Fruit fly (Drosophila melanogaster): Measurements from ENCODE around the gene AOX1.

AOX1 gene

DNA sequence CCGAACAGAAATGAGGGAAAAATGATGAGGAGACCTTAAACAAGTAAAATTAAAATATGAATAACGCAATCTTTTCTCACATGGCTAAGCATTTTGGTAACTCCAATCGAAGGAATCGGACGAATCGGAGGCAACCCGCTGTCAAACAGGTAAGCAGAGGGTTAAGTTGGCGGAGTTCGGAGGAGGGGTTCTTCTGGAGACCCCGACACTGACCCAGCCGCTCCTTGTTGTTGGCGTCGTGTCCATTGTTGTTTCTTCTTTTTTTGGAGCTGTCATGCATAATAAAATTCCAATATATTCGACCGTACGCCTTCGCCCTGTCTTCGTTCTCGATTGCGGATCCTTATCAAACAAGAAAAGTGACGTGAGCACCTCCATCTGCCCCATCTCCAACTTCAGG is 16.5 kb upstream of the AOX1 start:
- TF ChIP-seq EcR (GFP tag; optimal IDR thresholded peaks at IDR 0.05), result peak; percentile 10
- no peak for TF ChIP-seq Ets98B (GFP tag; IDR thresholded peaks at IDR 0.05)

DNA sequence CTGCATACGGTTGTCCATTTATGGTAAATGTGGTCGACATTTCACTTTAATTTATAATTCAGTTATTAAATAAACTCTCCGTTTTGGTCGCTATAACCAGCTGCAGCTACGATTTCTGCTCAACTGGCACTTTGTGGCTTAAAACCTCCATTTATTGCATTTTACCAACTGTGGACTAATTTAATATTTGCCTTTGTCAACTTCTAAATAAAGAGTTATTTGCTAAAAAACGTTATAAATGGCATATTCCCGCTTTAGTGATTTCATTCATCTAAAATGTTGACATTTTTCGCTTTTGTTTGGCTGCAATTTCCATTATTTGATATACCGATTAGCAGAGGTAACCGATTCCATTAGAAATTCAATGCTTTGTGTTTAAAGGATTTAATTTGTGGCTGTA is 15.6 kb upstream of the AOX1 start, which contains the start of gene AOX4:
Gene AOX4, minus strand, starts transcription at position 101 of the 400 bp plus-strand sequence.
- no peak for TF ChIP-seq CG9948 (tag; optimal IDR thresholded peaks at IDR 0.05)
- TF ChIP-seq CG14655 (GFP tag; optimal IDR thresholded peaks at IDR 0.05), result no peak

DNA sequence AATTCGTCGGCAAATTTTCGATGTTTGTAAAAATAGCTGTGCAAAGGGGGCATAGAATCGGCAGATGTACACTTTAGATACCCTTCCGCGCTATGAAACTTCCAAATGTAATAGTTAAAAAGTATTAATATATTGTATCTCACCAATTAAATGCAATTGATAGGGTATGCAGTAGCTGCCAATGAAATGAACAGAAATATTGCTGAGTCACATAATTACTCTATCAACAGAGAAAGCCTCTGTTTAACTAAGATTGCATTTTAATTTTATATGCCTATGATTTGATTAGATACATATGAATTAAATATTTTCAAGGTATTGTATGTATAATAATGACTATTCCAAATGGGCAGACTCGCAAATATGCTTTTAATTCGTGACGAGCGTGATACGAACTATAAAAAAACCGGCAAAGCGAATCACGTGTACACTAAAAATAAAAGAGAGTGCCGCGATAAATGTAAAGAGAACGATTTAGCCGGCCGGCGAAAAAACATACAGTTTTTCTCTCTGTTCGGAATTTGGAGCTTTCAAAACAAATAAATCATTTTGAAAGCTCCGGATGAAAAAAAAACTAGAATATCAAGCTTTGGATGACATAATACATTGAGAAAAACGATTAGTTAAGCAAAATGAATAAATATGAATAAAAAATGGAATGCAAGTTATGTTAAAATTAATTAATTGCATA is 10.9 kb upstream of the AOX1 start, which contains the start of gene AOX3:
Gene AOX3, minus strand, starts transcription at position 362 of the 691 bp plus-strand sequence.
- no peak for TF ChIP-seq CG9948 (tag; optimal IDR thresholded peaks at IDR 0.05)
- peak; percentile 56; the same call in 2 of the 3 replicates for TF ChIP-seq CG4496 (GFP tag; IDR thresholded peaks at IDR 0.05)
- peak; percentile 50; the same call in 1 of the 2 replicates for TF ChIP-seq CG10348 (GFP tag; IDR thresholded peaks at IDR 0.05)
- TF ChIP-seq rn (GFP tag; IDR thresholded peaks at IDR 0.05), result no peak
- TF ChIP-seq CG34367 (tag; optimal IDR thresholded peaks at IDR 0.05), result no peak
- TF ChIP-seq Pif1A (GFP tag; optimal IDR thresholded peaks at IDR 0.05), result peak; percentile 16
- TF ChIP-seq CG17806 (tag; optimal IDR thresholded peaks at IDR 0.05), result no peak
- TF ChIP-seq CG13204 (GFP tag; optimal IDR thresholded peaks at IDR 0.05), result no peak
- TF ChIP-seq CG8301 (tag; optimal IDR thresholded peaks at IDR 0.05), result peak; percentile 53
- TF ChIP-seq Pif1B (GFP tag; optimal IDR thresholded peaks at IDR 0.05), result peak; percentile 12
- TF ChIP-seq D1 (tag; optimal IDR thresholded peaks at IDR 0.05), result no peak
- TF ChIP-seq EcR (GFP tag; optimal IDR thresholded peaks at IDR 0.05), result no peak
- peak; percentile 55 for TF ChIP-seq fd96Ca (GFP tag; IDR thresholded peaks at IDR 0.05)
- TF ChIP-seq CG12605 (GFP tag; IDR thresholded peaks at IDR 0.05), result peak; percentile 62
- no peak for TF ChIP-seq CG8159 (tag; optimal IDR thresholded peaks at IDR 0.05)
- TF ChIP-seq CG15710 (tag; optimal IDR thresholded peaks at IDR 0.05), result no peak
- TF ChIP-seq Ets98B (GFP tag; IDR thresholded peaks at IDR 0.05), result peak; percentile 56
- TF ChIP-seq gl (tag; optimal IDR thresholded peaks at IDR 0.05), result no peak
- peak; percentile 69 for TF ChIP-seq CG32121 (GFP tag; IDR thresholded peaks at IDR 0.05)
- TF ChIP-seq Snoo (tag; optimal IDR thresholded peaks at IDR 0.05), result no peak
- TF ChIP-seq CG14655 (GFP tag; optimal IDR thresholded peaks at IDR 0.05), result peak; percentile 59

DNA sequence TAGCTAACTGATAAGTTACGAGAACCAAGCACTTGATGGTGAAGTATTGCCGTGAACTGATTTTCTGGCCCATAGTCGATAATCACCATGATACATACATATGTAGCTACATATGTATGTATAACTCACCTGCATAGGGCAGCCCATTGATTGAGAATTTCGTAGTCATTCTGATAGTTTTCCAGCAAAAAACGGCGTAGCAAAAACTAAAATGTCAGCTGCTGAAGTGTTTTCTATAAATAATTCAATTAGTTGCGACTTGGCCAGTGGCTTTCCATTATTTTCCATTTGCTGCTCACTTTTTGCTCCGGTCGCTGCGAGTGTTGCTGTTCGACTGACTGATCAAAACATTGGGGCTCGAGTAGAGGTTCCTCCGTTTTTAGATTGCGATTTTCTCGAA is 10.1 kb upstream of the AOX1 start:
- no peak for TF ChIP-seq Pif1A (GFP tag; optimal IDR thresholded peaks at IDR 0.05)
- no peak for TF ChIP-seq CG9948 (tag; optimal IDR thresholded peaks at IDR 0.05)
- no peak for TF ChIP-seq CG4496 (GFP tag; IDR thresholded peaks at IDR 0.05)
- TF ChIP-seq fd96Ca (GFP tag; IDR thresholded peaks at IDR 0.05), result no peak
- no peak for TF ChIP-seq CG34367 (tag; optimal IDR thresholded peaks at IDR 0.05)
- no peak for TF ChIP-seq CG10348 (GFP tag; IDR thresholded peaks at IDR 0.05)
- no peak for TF ChIP-seq CG14655 (GFP tag; optimal IDR thresholded peaks at IDR 0.05)
- TF ChIP-seq rn (GFP tag; IDR thresholded peaks at IDR 0.05), result no peak
- no peak for TF ChIP-seq CG8301 (tag; optimal IDR thresholded peaks at IDR 0.05)
- no peak for TF ChIP-seq CG8159 (tag; optimal IDR thresholded peaks at IDR 0.05)
- TF ChIP-seq CG17806 (tag; optimal IDR thresholded peaks at IDR 0.05), result no peak
- TF ChIP-seq D1 (tag; optimal IDR thresholded peaks at IDR 0.05), result no peak
- no peak for TF ChIP-seq CG32121 (GFP tag; IDR thresholded peaks at IDR 0.05)
- no peak for TF ChIP-seq gl (tag; optimal IDR thresholded peaks at IDR 0.05)
- no peak for TF ChIP-seq Ets98B (GFP tag; IDR thresholded peaks at IDR 0.05)
- no peak for TF ChIP-seq CG15710 (tag; optimal IDR thresholded peaks at IDR 0.05)

DNA sequence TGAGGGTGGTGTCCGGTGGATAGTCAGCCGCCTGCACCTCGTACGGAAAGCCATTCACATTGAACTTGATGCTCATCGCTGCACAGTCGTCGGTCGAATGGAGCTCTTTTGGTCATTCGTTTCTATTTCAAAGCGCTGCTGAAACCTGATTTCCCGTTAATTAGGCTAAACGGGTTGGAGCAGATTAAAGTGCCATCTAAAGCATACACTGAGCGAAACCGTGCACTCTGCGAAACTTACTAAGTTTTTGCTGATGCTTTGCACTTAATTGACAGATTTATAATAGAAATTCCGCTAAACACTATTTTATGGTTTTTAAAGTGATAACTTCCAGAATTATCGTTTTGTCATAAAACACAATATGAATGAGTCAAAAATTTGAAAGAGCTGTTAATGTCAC is 5.2 kb upstream of the AOX1 start, which contains the start of gene AOX2:
Gene AOX2, minus strand, starts transcription at position 101 of the 400 bp plus-strand sequence.
- TF ChIP-seq CG10348 (GFP tag; IDR thresholded peaks at IDR 0.05) (no peak), Snoo (tag; optimal IDR thresholded peaks at IDR 0.05) (no peak), EcR (GFP tag; optimal IDR thresholded peaks at IDR 0.05) (no peak), fd96Ca (GFP tag; IDR thresholded peaks at IDR 0.05) (no peak), gl (tag; optimal IDR thresholded peaks at IDR 0.05) (no peak), rn (GFP tag; IDR thresholded peaks at IDR 0.05) (no peak), CG32121 (GFP tag; IDR thresholded peaks at IDR 0.05) (no peak), CG15710 (tag; optimal IDR thresholded peaks at IDR 0.05) (no peak), CG4496 (GFP tag; IDR thresholded peaks at IDR 0.05) (no peak), CG13204 (GFP tag; optimal IDR thresholded peaks at IDR 0.05) (no peak), D1 (tag; optimal IDR thresholded peaks at IDR 0.05) (no peak), CG8159 (tag; optimal IDR thresholded peaks at IDR 0.05) (no peak), CG8301 (tag; optimal IDR thresholded peaks at IDR 0.05) (no peak)

DNA sequence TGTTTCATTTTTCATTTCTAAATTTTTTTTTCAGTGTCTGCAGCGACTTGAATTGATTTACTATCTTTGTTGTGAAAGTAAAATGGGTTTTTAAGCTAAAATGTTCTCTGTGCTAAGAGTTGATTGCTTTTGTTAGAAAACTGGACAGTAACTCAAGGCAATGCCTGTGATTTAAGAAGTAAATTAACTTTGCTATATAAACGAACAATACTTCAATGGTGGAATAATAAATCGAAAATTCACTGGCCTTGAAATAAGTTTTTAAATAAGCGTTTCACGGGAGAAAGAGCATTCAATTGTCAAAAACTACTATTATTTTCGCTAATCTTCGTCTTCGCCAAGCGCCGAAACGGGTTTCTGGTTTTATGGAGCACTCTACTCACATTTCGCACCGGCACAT is 3.8 kb upstream of the AOX1 start:
- no peak for TF ChIP-seq CG10348 (GFP tag; IDR thresholded peaks at IDR 0.05)
- no peak; the same call in 1 of the 3 replicates for TF ChIP-seq CG4496 (GFP tag; IDR thresholded peaks at IDR 0.05)
- no peak for TF ChIP-seq CG12605 (GFP tag; IDR thresholded peaks at IDR 0.05)
- peak; percentile 61 for TF ChIP-seq CG14655 (GFP tag; optimal IDR thresholded peaks at IDR 0.05)
- peak; percentile 50 for TF ChIP-seq CG8301 (tag; optimal IDR thresholded peaks at IDR 0.05)
- no peak for TF ChIP-seq CG13204 (GFP tag; optimal IDR thresholded peaks at IDR 0.05)
- TF ChIP-seq CG15710 (tag; optimal IDR thresholded peaks at IDR 0.05), result no peak
- TF ChIP-seq Ets98B (GFP tag; IDR thresholded peaks at IDR 0.05), result peak; percentile 57
- no peak for TF ChIP-seq fd96Ca (GFP tag; IDR thresholded peaks at IDR 0.05)
- TF ChIP-seq gl (tag; optimal IDR thresholded peaks at IDR 0.05), result no peak
- TF ChIP-seq rn (GFP tag; IDR thresholded peaks at IDR 0.05), result no peak
- no peak for TF ChIP-seq EcR (GFP tag; optimal IDR thresholded peaks at IDR 0.05)
- peak; percentile 52 for TF ChIP-seq Pif1A (GFP tag; optimal IDR thresholded peaks at IDR 0.05)
- no peak for TF ChIP-seq D1 (tag; optimal IDR thresholded peaks at IDR 0.05)
- TF ChIP-seq CG8159 (tag; optimal IDR thresholded peaks at IDR 0.05), result no peak
- no peak for TF ChIP-seq Snoo (tag; optimal IDR thresholded peaks at IDR 0.05)
- peak; percentile 46 for TF ChIP-seq Pif1B (GFP tag; optimal IDR thresholded peaks at IDR 0.05)
- TF ChIP-seq CG34367 (tag; optimal IDR thresholded peaks at IDR 0.05), result no peak
- TF ChIP-seq CG9948 (tag; optimal IDR thresholded peaks at IDR 0.05), result no peak
- no peak; the same call in 1 of the 2 replicates for TF ChIP-seq CG32121 (GFP tag; IDR thresholded peaks at IDR 0.05)
- no peak for TF ChIP-seq CG17806 (tag; optimal IDR thresholded peaks at IDR 0.05)
